Worm (Caenorhabditis elegans): ENCODE measurements around the gene F20A1.4.
"Not testable (repeated sequence)": the region's sequence is repeated elsewhere in the genome, so short reads cannot be mapped to it uniquely, and the experiment has no call there.

Gene F20A1.4

DNA sequence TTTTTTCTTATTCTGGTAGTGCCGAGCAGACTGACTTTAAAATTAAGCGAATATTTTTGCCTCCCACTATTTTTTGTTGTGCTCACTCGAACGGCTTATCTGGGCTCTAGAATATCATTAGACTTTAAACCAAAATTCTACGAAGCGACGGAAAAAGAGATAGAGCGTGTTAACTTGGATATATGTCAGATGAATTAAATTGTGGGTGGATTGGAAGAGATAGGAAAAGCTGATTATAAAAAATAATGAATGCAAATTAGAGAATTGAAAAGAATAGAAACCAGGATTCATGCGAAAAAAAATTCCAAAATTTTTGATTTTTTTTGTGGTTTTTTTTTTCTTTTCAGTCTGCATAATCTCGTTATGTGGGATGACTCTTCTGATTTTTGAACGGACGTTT is at the start of gene F20A1.4:
Gene F20A1.4, minus strand, starts transcription at position 101 of the 400 bp plus-strand sequence.
- TF ChIP-seq flt-1 (GFP tag; IDR thresholded peaks at IDR 0.05): no peak
- no peak for TF ChIP-seq ets-7 (tag; optimal IDR thresholded peaks at IDR 0.05)
- no peak for TF ChIP-seq hmg-4 (GFP tag; optimal IDR thresholded peaks at IDR 0.05)
- no peak for TF ChIP-seq scrt-1 (GFP tag; IDR thresholded peaks at IDR 0.05)
- no peak for TF ChIP-seq ama-1 (optimal IDR thresholded peaks at IDR 0.05)
- no peak for TF ChIP-seq ceh-36 (tag; optimal IDR thresholded peaks at IDR 0.05)
- no peak for TF ChIP-seq tra-4 (tag; optimal IDR thresholded peaks at IDR 0.05)
- no peak for TF ChIP-seq F13C5.2 (tag; optimal IDR thresholded peaks at IDR 0.05)
- TF ChIP-seq tbx-37 (GFP tag; conservative IDR thresholded peaks at IDR 0.05): no peak
- TF ChIP-seq ceh-13 (GFP tag; optimal IDR thresholded peaks at IDR 0.05): no peak
- TF ChIP-seq aly-1 (tag; optimal IDR thresholded peaks at IDR 0.05): no peak

DNA sequence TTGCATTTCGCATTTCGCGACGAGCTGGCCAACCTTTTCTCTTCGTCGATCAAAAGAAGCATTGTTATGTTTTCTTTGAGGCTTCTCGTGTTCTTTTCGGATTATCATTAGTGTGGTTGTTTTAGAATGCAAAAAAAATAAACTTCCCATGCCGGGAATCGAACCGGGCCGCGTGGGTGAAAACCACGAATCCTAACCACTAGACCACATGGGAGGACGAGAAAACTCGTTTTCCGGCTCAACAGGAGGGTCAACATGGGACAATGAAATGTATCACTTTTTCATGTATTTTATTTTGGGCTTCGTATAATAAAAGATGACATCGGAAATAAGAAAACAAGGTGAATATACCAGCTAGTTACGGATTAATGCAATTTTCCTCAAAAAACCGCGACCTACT is 47.9 kb upstream of the F20A1.4 start:
- TF ChIP-seq aly-1 (tag; optimal IDR thresholded peaks at IDR 0.05) (no peak), ama-1 (optimal IDR thresholded peaks at IDR 0.05) (no peak), sea-1 (GFP tag; conservative IDR thresholded peaks at IDR 0.05) (no peak), hmg-4 (GFP tag; optimal IDR thresholded peaks at IDR 0.05) (no peak), ets-7 (tag; optimal IDR thresholded peaks at IDR 0.05) (no peak), flt-1 (GFP tag; IDR thresholded peaks at IDR 0.05) (no peak), B0310.2 (tag; optimal IDR thresholded peaks at IDR 0.05) (no peak), ceh-13 (GFP tag; optimal IDR thresholded peaks at IDR 0.05) (no peak), hnd-1 (tag; optimal IDR thresholded peaks at IDR 0.05) (no peak), tbx-37 (GFP tag; conservative IDR thresholded peaks at IDR 0.05) (no peak), tra-4 (tag; optimal IDR thresholded peaks at IDR 0.05) (no peak), tbx-11 (GFP tag; IDR thresholded peaks at IDR 0.05) (no peak), hmbx-1 (tag; optimal IDR thresholded peaks at IDR 0.05) (no peak), pes-1 (GFP tag; IDR thresholded peaks at IDR 0.05) (no peak), scrt-1 (GFP tag; IDR thresholded peaks at IDR 0.05) (no peak), ceh-36 (tag; optimal IDR thresholded peaks at IDR 0.05) (no peak), F13C5.2 (tag; optimal IDR thresholded peaks at IDR 0.05) (no peak)

DNA sequence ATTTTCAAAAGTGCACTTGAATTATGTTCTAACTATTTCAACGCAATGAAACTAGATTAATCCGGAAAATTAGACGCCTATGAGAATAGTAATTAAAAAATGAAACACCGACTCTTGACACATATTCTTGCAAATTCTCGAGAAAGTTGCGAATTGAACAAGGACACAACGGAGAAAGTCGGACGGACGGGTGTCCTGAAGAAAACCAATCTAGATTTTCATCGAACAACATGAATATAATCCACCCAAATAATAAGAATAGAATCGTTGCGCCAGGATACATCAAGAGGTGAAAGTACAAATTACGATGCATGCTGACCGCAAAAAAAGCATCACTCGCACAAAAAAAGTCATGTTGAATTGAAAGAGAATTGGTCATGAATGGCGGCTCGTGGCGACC is 47.2 kb upstream of the F20A1.4 start:
- TF ChIP-seq sea-1 (GFP tag; conservative IDR thresholded peaks at IDR 0.05): no peak

DNA sequence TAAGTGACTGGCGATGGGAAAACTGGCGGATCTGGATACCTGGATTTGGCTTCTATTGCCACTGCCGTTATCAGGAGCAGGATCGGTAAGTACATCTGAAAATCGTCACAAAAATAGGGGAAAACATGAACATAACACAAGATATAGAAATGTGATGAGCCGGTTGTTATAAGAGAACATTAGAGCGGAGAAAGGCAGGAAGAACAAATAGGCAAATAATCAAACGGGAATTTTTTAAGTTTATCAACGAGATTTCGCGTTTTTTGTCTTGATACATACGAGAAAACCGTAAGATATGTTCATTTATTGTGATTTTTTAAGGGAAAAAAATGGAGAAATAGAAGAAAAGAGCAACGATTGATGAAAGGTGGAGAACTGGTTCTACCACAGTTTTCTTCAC is 43.6 kb upstream of the F20A1.4 start, which contains the start of gene Y57E12AR.1:
Gene Y57E12AR.1, minus strand, starts transcription at position 101 of the 400 bp plus-strand sequence.
- TF ChIP-seq F13C5.2 (tag; optimal IDR thresholded peaks at IDR 0.05) (no peak), sea-1 (GFP tag; conservative IDR thresholded peaks at IDR 0.05) (no peak), tbx-11 (GFP tag; IDR thresholded peaks at IDR 0.05) (no peak), tbx-37 (GFP tag; conservative IDR thresholded peaks at IDR 0.05) (no peak), aly-1 (tag; optimal IDR thresholded peaks at IDR 0.05) (no peak), ceh-13 (GFP tag; optimal IDR thresholded peaks at IDR 0.05) (no peak), hnd-1 (tag; optimal IDR thresholded peaks at IDR 0.05) (no peak), pes-1 (GFP tag; IDR thresholded peaks at IDR 0.05) (no peak), hmg-4 (GFP tag; optimal IDR thresholded peaks at IDR 0.05) (no peak), ets-7 (tag; optimal IDR thresholded peaks at IDR 0.05) (no peak), hmbx-1 (tag; optimal IDR thresholded peaks at IDR 0.05) (no peak), flt-1 (GFP tag; IDR thresholded peaks at IDR 0.05) (no peak), tra-4 (tag; optimal IDR thresholded peaks at IDR 0.05) (no peak), ceh-36 (tag; optimal IDR thresholded peaks at IDR 0.05) (no peak), ama-1 (optimal IDR thresholded peaks at IDR 0.05) (no peak), B0310.2 (tag; optimal IDR thresholded peaks at IDR 0.05) (no peak), scrt-1 (GFP tag; IDR thresholded peaks at IDR 0.05) (no peak)

ce11 chrV:7062790-7063189 is 41.1 kb upstream of the F20A1.4 start, which contains the start of gene tmem-258:
Gene tmem-258 (plus strand): TSS chrV:7063174.
- not testable (repeated sequence) for TF ChIP-seq pes-1 (GFP tag; IDR thresholded peaks at IDR 0.05); ceh-36 (tag; optimal IDR thresholded peaks at IDR 0.05); hmg-4 (GFP tag; optimal IDR thresholded peaks at IDR 0.05)

DNA sequence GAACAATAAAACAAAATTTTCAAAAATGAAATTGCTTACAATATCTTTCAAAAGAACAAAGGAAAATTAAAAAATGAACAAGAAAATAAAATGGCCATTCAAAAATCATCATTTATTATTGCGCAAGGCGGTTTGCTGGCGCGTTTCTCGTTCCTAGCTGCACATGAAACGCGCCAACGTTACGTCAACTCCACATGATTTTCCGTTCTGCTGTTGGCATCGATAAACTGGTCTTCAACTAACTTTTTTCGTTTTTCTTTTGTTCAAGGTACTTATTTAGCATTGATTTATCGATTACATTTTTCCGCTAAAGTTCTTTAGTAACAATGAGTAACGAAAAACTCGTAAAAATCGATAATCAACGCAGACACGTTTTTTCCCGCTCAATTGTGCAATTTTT is 38.7 kb upstream of the F20A1.4 start, which contains the start of the genes Y57E12AL.6 and Y57E12AL.1:
Gene Y57E12AL.6, minus strand, starts transcription at position 75 of the 400 bp plus-strand sequence.
Gene Y57E12AL.1, plus strand, starts transcription at position 135 of the 400 bp plus-strand sequence.
- TF ChIP-seq scrt-1 (GFP tag; IDR thresholded peaks at IDR 0.05) (0 out of 2 replicates have a peak, but pooled peaks have one; percentile 48), sea-1 (GFP tag; conservative IDR thresholded peaks at IDR 0.05) (no peak), tbx-11 (GFP tag; IDR thresholded peaks at IDR 0.05) (peak; percentile 66; the same call in 1 of the 2 replicates), flt-1 (GFP tag; IDR thresholded peaks at IDR 0.05) (peak; percentile 53; the same call in 1 of the 2 replicates), hmg-4 (GFP tag; optimal IDR thresholded peaks at IDR 0.05) (peak; percentile 21), hmbx-1 (tag; optimal IDR thresholded peaks at IDR 0.05) (no peak), ama-1 (optimal IDR thresholded peaks at IDR 0.05) (no peak), tbx-37 (GFP tag; conservative IDR thresholded peaks at IDR 0.05) (0 out of 2 replicates have a peak, but pooled peaks have one; percentile 39), pes-1 (GFP tag; IDR thresholded peaks at IDR 0.05) (peak; percentile 75), aly-1 (tag; optimal IDR thresholded peaks at IDR 0.05) (peak; percentile 51), F13C5.2 (tag; optimal IDR thresholded peaks at IDR 0.05) (peak; percentile 70), ceh-36 (tag; optimal IDR thresholded peaks at IDR 0.05) (peak; percentile 53), ets-7 (tag; optimal IDR thresholded peaks at IDR 0.05) (no peak), hnd-1 (tag; optimal IDR thresholded peaks at IDR 0.05) (peak; percentile 22), tra-4 (tag; optimal IDR thresholded peaks at IDR 0.05) (no peak), B0310.2 (tag; optimal IDR thresholded peaks at IDR 0.05) (no peak), ceh-13 (GFP tag; optimal IDR thresholded peaks at IDR 0.05) (peak; percentile 13)

ce11 chrV:7059350-7059749 is 37.7 kb upstream of the F20A1.4 start, which contains the start of gene mdt-6:
Gene mdt-6 (minus strand): TSS chrV:7059624.
- TF ChIP-seq hmbx-1 (tag; optimal IDR thresholded peaks at IDR 0.05): no peak
- no peak for TF ChIP-seq tra-4 (tag; optimal IDR thresholded peaks at IDR 0.05)

ce11 chrV:7057795-7058194 is 36.1 kb upstream of the F20A1.4 start, which contains the start of gene Y57E12AL.2:
Gene Y57E12AL.2 (plus strand): TSS chrV:7058095.
- TF ChIP-seq flt-1 (GFP tag; IDR thresholded peaks at IDR 0.05); scrt-1 (GFP tag; IDR thresholded peaks at IDR 0.05); ceh-13 (GFP tag; optimal IDR thresholded peaks at IDR 0.05): not testable (repeated sequence)

All from whole organism, early embryonic.